Worm (Caenorhabditis elegans) whole organism, midembryonic: ENCODE measurements around the gene F07F6.1.
A peak's percentile ranks its signal among the peaks of the same experiment; 100 is the strongest.

Experiments
- T22C8.4 ChIP-seq: fragments of 200-800 bp; sonication (Bioruptor generic); IDR thresholded peaks from 2 replicates; pipeline ENCODE4 v1.3.6; 2022; ENCODE audit warnings: missing genetic modification characterization, missing compliant biosample characterization
- cog-1 ChIP-seq: sonication (generic microtip); optimal IDR thresholded peaks from 2 replicates; lab custom pipeline; 2016; ENCODE audit warnings: missing genetic modification characterization, missing compliant biosample characterization
- flt-1 ChIP-seq: fragments of 200-800 bp; sonication (Bioruptor generic); IDR thresholded peaks from 2 replicates; pipeline ENCODE4 v1.3.6; 2022; ENCODE audit warnings: missing genetic modification characterization, missing compliant biosample characterization
- klf-2 ChIP-seq: fragments of 200-800 bp; sonication (Bioruptor generic); conservative IDR thresholded peaks from 2 replicates; pipeline ENCODE4 v1.3.6; 2022; ENCODE audit warnings: missing genetic modification reagents, missing genetic modification characterization, missing compliant biosample characterization
- med-1 ChIP-seq: sonication (generic microtip); optimal IDR thresholded peaks from 2 replicates; lab custom pipeline; 2017; ENCODE audit warnings: missing genetic modification characterization, mild to moderate bottlenecking, missing compliant biosample characterization, antibody characterized with exemption, missing genetic modification reagents; ENCODE audit not compliant: insufficient read depth
- ref-1 ChIP-seq: fragments of 200-800 bp; sonication (Bioruptor generic); conservative IDR thresholded peaks from 2 replicates; pipeline ENCODE4 v1.3.6; 2022; ENCODE audit warnings: missing genetic modification reagents, missing genetic modification characterization, missing compliant biosample characterization
- tab-1 ChIP-seq: fragments of 200-800 bp; sonication (Bioruptor generic); IDR thresholded peaks from 2 replicates; pipeline ENCODE4 v1.3.6; 2022; ENCODE audit warnings: missing genetic modification characterization, missing compliant biosample characterization
- ztf-23 ChIP-seq: fragments of 200-800 bp; sonication (Bioruptor generic); IDR thresholded peaks from 2 replicates; pipeline ENCODE4 v1.3.6; 2022; ENCODE audit warnings: missing genetic modification reagents, missing genetic modification characterization, missing compliant biosample characterization
- ztf-29 ChIP-seq: fragments of 200-800 bp; sonication (Bioruptor generic); IDR thresholded peaks from 2 replicates; pipeline ENCODE4 v1.3.6; 2022; ENCODE audit warnings: missing genetic modification reagents, missing genetic modification characterization, missing compliant biosample characterization

The F07F6.1 gene

DNA sequence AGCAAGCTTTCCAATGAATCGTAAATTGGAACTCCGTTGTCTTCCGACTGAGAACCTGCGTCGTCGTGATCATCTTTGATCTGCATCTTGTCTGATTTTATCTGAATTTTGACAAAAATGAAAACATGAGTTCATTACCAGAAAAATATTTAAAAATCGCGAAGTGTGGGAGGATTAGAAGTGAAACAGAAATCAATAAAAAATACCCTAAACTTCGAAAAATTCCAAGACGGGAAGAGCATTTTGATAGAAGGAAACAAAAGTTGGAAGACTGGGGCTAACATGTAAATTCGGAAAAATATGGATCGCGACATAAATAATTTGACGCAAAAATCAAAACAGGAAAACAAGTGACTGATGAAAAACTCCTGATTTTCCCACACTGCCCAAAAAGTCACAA is 12.1 kb upstream of the F07F6.1 start, which contains the start of gene F07F6.8:
Gene F07F6.8, minus strand, starts transcription at position 101 of the 400 bp plus-strand sequence.
- TF ChIP-seq cog-1 (tag; lab: Kevin White, UChicago) (no peak), T22C8.4 (GFP tag; lab: Robert Waterston, UW) (no peak), med-1 (no peak), klf-2 (GFP tag; lab: Robert Waterston, UW) (no peak), tab-1 (GFP tag; lab: Robert Waterston, UW) (no peak), flt-1 (no peak), ref-1 (no peak), ztf-23 (GFP tag; lab: Robert Waterston, UW) (no peak), ztf-29 (GFP tag; lab: Robert Waterston, UW) (no peak)

DNA sequence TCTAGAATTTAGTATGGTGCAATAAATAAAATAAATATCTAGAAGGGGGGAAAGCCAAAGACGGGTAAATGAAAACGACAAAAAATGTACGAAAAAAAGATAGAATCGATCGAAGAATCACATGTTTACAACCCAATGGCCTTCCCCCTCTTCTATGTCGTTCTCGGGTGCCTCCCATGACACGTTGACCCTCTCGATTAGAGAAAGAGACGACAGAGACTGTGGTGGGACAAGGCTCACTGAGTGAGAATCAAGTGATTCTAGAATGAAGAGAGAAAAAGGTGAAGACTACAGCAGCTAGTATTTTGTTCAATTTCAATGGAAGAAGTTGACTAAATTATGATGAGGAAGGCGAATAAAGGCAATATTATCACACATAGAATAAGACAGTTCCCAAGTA is 11.6 kb upstream of the F07F6.1 start:
- no peak for TF ChIP-seq tab-1 (GFP tag; lab: Robert Waterston, UW)
- no peak for TF ChIP-seq klf-2 (GFP tag; lab: Robert Waterston, UW)
- TF ChIP-seq flt-1 = no peak
- peak; percentile 17 for TF ChIP-seq cog-1 (tag; lab: Kevin White, UChicago)
- no peak for TF ChIP-seq med-1
- TF ChIP-seq T22C8.4 (GFP tag; lab: Robert Waterston, UW) = no peak
- TF ChIP-seq ztf-29 (GFP tag; lab: Robert Waterston, UW) = no peak
- 0 out of 2 replicates have a peak, but pooled peaks have one; percentile 54 for TF ChIP-seq ztf-23 (GFP tag; lab: Robert Waterston, UW)
- no peak for TF ChIP-seq ref-1

DNA sequence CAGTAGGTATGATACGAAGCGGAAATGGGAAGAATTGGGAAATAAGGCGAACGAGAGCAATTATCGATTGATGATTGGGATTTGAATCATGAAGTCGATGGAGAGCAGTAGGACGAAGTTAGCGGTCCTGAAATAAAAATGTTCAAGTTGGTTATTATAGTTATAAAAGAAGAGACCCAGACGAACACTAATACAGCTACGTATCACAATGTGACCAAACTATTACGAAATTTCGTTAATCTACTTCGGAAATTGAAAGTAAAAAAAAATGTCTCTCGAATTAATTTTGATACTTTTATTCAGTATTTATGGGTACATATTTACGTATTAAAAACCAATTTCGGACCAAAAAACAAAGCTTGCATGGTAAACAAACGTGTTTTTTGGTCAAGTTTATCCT is 11.2 kb upstream of the F07F6.1 start:
- TF ChIP-seq tab-1 (GFP tag; lab: Robert Waterston, UW) = no peak
- TF ChIP-seq ztf-23 (GFP tag; lab: Robert Waterston, UW) = no peak
- TF ChIP-seq klf-2 (GFP tag; lab: Robert Waterston, UW) = no peak
- no peak for TF ChIP-seq flt-1
- TF ChIP-seq ztf-29 (GFP tag; lab: Robert Waterston, UW) = no peak
- TF ChIP-seq med-1 = no peak
- no peak for TF ChIP-seq T22C8.4 (GFP tag; lab: Robert Waterston, UW)

DNA sequence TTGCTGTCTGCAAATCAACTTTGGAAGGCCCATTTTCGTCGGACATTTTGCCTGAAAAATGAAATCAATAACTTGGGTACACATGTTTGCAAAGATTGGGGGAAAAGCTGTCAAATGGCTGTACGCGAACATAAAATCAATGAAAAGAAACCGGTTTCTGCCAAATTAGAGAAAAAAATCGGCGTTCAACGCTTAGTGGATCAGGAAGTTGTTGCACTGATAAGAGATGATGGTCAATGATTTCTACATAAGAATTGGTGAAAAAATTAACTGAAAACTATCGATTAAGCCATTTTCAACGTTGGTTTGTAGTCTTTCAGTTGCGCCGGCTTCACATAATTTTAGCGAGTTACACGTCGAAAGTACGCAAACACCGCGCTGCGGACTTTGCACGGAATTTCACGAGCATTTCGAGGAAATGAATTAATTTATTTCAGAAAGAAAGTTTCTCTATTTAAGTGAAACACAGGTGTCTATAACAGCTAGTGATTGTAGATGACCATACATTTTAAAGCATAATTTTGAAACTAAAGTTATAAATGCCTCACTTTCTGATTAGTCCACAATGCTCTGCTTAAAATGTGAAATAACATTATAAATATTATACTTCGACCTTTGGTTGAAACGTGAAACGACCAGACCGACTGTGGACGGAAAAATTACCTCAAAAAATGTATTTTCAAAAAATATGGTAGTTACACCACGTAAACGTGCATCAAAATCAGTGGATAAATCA is 8.0 kb upstream of the F07F6.1 start, which contains the start of the genes F07F6.4 and F07F6.2:
Gene F07F6.4, minus strand, starts transcription at position 51 of the 736 bp plus-strand sequence.
Gene F07F6.2, plus strand, starts transcription at position 686 of the 736 bp plus-strand sequence.
- TF ChIP-seq T22C8.4 (GFP tag; lab: Robert Waterston, UW) (no peak), med-1 (no peak), ztf-29 (GFP tag; lab: Robert Waterston, UW) (no peak), cog-1 (tag; lab: Kevin White, UChicago) (no peak), ref-1 (no peak), flt-1 (no peak), tab-1 (GFP tag; lab: Robert Waterston, UW) (no peak), ztf-23 (GFP tag; lab: Robert Waterston, UW) (no peak), klf-2 (GFP tag; lab: Robert Waterston, UW) (no peak)

DNA sequence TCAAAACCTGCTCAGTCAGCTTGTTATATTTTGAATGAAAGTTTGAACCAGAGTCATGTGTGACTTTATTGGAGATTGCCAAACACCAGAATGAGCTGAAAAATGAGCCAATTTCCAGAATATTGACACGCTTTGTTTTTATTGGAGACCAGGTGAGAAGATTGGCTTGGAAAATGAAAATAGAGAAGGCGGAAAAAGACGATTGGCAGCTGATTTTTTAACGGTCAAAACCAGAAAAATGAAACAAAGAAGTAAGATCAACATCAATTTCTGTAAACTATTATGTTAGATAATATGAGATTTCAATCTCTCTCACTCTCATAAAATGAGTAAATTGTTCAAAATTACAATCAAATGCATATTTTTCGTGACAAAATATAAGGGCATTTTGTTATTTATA is 4.6 kb upstream of the F07F6.1 start, which contains the start of gene srx-114:
Gene srx-114, minus strand, starts transcription at position 101 of the 400 bp plus-strand sequence.
- TF ChIP-seq tab-1 (GFP tag; lab: Robert Waterston, UW) (no peak), klf-2 (GFP tag; lab: Robert Waterston, UW) (no peak), ztf-29 (GFP tag; lab: Robert Waterston, UW) (no peak), ref-1 (no peak), med-1 (no peak), cog-1 (tag; lab: Kevin White, UChicago) (no peak), ztf-23 (GFP tag; lab: Robert Waterston, UW) (no peak), T22C8.4 (GFP tag; lab: Robert Waterston, UW) (no peak), flt-1 (no peak)

DNA sequence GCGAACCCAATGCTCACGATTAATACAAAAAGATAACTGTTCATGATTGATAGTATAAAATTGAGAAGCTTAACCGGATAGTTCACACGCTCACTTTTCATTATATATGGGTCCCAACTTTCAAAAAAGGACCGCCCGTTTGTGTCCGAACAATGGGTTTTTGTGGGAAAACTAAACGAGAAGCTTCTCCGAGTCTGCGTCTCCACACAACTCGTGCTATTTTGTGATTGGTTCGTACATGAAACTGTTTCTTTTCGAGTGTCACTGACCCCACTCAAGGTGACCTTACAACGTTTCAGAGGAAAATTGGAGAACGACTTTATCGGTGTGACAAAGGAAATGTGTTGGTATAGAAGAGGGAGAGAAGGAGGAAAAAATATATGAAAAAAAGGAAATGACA is 853 bp upstream of the F07F6.1 start, which contains the start of gene dct-5:
Gene dct-5, minus strand, starts transcription at position 101 of the 400 bp plus-strand sequence.
- TF ChIP-seq flt-1 (no peak), ref-1 (no peak), ztf-23 (GFP tag; lab: Robert Waterston, UW) (no peak), T22C8.4 (GFP tag; lab: Robert Waterston, UW) (no peak), tab-1 (GFP tag; lab: Robert Waterston, UW) (no peak), klf-2 (GFP tag; lab: Robert Waterston, UW) (no peak), med-1 (no peak)

DNA sequence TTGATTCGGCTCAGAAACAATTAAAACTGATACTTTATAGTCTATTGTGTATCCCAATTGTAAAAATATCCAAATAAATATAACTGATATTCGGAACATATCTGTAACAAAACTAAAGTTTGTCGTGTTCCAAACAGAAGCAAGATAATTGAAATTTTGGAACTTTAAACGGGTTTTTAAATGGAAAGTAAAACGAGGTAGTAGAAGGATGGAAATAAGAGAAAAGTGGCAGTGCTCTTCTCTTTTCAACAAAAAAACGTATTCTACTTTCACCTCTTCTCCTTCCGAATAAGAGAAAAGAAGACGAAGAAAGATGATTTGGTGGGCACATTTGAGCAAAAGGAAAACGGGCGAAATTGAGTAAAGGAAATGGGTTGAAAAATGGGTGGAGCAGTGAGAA is 8.8 kb downstream of the F07F6.1 start, which contains the start of gene nmr-1:
Gene nmr-1, minus strand, starts transcription at position 101 of the 400 bp plus-strand sequence.
- TF ChIP-seq tab-1 (GFP tag; lab: Robert Waterston, UW) = no peak
- no peak for TF ChIP-seq ztf-29 (GFP tag; lab: Robert Waterston, UW)
- no peak for TF ChIP-seq flt-1
- no peak for TF ChIP-seq klf-2 (GFP tag; lab: Robert Waterston, UW)
- no peak for TF ChIP-seq T22C8.4 (GFP tag; lab: Robert Waterston, UW)
- TF ChIP-seq med-1 = no peak
- TF ChIP-seq ztf-23 (GFP tag; lab: Robert Waterston, UW) = no peak
- no peak for TF ChIP-seq ref-1
- TF ChIP-seq cog-1 (tag; lab: Kevin White, UChicago) = no peak

DNA sequence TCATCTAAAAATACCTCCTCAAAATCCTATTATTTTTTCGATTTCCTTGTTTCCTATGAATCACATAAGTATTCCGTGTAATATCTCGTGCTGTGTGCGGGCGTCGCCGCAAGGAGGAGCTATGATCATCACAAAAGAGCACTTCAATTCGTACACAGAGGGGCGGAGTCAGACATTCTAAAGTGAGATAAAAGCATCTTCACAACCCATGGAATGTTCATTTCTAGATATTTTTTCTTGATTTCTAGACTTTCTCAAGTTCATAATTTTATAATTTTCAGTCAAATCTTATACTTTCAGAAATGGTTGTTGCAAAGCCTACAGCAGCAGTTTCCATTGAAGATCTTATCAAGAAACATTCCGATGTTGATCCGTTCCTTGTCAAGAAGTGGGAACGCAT is 9.7 kb downstream of the F07F6.1 start, which contains the start of gene cex-1:
Gene cex-1, plus strand, starts transcription at position 301 of the 400 bp plus-strand sequence.
- no peak for TF ChIP-seq T22C8.4 (GFP tag; lab: Robert Waterston, UW)
- no peak for TF ChIP-seq cog-1 (tag; lab: Kevin White, UChicago)
- no peak for TF ChIP-seq ref-1
- TF ChIP-seq ztf-29 (GFP tag; lab: Robert Waterston, UW) = no peak

DNA sequence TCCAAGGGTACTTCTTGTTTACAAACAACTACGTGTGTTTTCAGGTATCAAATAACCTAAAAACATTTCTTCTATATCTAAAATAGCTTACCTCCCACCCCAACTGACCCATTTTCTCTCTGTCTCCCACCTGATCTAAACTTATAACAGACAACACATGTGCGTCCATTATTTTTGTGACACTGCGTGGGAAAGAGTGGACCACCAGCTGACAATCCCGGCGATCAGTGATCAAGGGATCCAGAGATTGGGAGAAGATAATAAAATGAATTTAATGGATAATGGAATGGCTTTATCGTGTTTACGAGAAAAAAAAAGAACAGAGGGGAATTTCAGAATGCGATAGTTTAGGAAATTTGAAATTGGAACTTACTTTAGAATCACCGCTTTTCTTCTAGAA is 11.5 kb downstream of the F07F6.1 start:
- TF ChIP-seq ref-1 (no peak), ztf-29 (GFP tag; lab: Robert Waterston, UW) (no peak), klf-2 (GFP tag; lab: Robert Waterston, UW) (no peak), med-1 (no peak)

DNA sequence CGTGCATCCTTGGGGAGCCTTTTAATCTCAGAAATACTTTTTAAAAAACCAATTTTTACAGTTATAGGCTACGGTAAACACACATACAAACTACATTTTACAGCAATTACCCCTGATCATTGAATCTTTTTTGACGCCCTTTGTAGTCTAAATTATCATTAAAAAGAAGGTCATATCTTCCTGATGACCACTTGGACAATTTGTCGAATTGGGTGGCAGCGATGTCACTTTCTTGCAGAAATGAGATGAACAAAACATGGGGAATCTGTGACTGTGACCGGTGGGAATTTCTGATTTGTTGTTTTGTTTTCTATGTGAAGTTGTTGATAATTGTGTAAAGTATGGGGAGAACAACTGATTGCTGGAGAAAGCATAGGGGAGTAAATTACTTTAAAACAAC is 11.9 kb downstream of the F07F6.1 start:
- no peak for TF ChIP-seq med-1
- TF ChIP-seq ztf-23 (GFP tag; lab: Robert Waterston, UW) = no peak
- no peak for TF ChIP-seq klf-2 (GFP tag; lab: Robert Waterston, UW)
- TF ChIP-seq cog-1 (tag; lab: Kevin White, UChicago) = no peak
